Fruit fly (Drosophila melanogaster) whole organism: Measurements from ENCODE around the gene CG31674.
A peak's percentile ranks its signal among the peaks of the same experiment; 100 is the strongest.

Experiments
- CG8478 ChIP-seq: fragments of >200 bp; optimal IDR thresholded peaks from 2 replicates; lab custom pipeline; 2018; ENCODE audit warnings: inconsistent platforms
- Dll ChIP-seq: fragments of >200 bp; optimal IDR thresholded peaks from 2 replicates; lab custom pipeline; 2017
- EcR ChIP-seq, 2 experiments: fragments of >200 bp; optimal IDR thresholded peaks; 2 replicates each; lab custom pipeline; 2017; ENCODE audit warnings: missing biosample characterization in 2 of 2, missing genetic modification characterization in 2 of 2, missing genetic modification reagents in 2 of 2
- pan ChIP-seq: fragments of >200 bp; optimal IDR thresholded peaks from 2 replicates; lab custom pipeline; 2017
- psq ChIP-seq: fragments of >200 bp; optimal IDR thresholded peaks from 2 replicates; lab custom pipeline; 2017
- usp ChIP-seq: fragments of >200 bp; optimal IDR thresholded peaks from 2 replicates; lab custom pipeline; 2017; ENCODE audit warnings: missing biosample characterization, missing genetic modification characterization, mixed read lengths

The CG31674 gene

dm6 chr2L:20807617-20808509 is 23.2 kb upstream of the CG31674 start:
- TF ChIP-seq CG8478 (lab: Kevin White, UChicago) (no peak), Dll (lab: Kevin White, UChicago) (no peak), psq (lab: Kevin White, UChicago) (no peak), usp (no peak), pan (lab: Kevin White, UChicago) (no peak), EcR (GFP tag; optimal IDR thresholded peaks at IDR 0.05; lab: Kevin White, UChicago) (no peak)

- no peak for TF ChIP-seq pan (lab: Kevin White, UChicago)
- no peak for TF ChIP-seq usp
Observed at dm6 chr2L:20808510-20809195, 22.4 kb upstream of the CG31674 start.

- TF ChIP-seq pan (lab: Kevin White, UChicago) (no peak), psq (lab: Kevin White, UChicago) (no peak), usp (no peak), CG8478 (lab: Kevin White, UChicago) (no peak), EcR (GFP tag; optimal IDR thresholded peaks at IDR 0.05; lab: Kevin White, UChicago) (no peak), Dll (lab: Kevin White, UChicago) (no peak)
Observed at dm6 chr2L:20809229-20809628, 21.8 kb upstream of the CG31674 start.

- TF ChIP-seq pan (lab: Kevin White, UChicago): no peak
- no peak for TF ChIP-seq psq (lab: Kevin White, UChicago)
- no peak for TF ChIP-seq EcR (GFP tag; optimal IDR thresholded peaks at IDR 0.05; lab: Kevin White, UChicago)
- TF ChIP-seq usp: no peak
- TF ChIP-seq Dll (lab: Kevin White, UChicago): no peak
- no peak for TF ChIP-seq CG8478 (lab: Kevin White, UChicago)
Observed at dm6 chr2L:20811039-20811652, 19.9 kb upstream of the CG31674 start.

dm6 chr2L:20812283-20813189 is 18.5 kb upstream of the CG31674 start:
- TF ChIP-seq EcR (GFP tag; optimal IDR thresholded peaks at IDR 0.05; lab: Kevin White, UChicago): peak in 1 of 2 experiments; percentile 38
- no peak for TF ChIP-seq pan (lab: Kevin White, UChicago)

- TF ChIP-seq usp (no peak), EcR (GFP tag; optimal IDR thresholded peaks at IDR 0.05; lab: Kevin White, UChicago) (no peak), psq (lab: Kevin White, UChicago) (no peak), Dll (lab: Kevin White, UChicago) (no peak), pan (lab: Kevin White, UChicago) (no peak), CG8478 (lab: Kevin White, UChicago) (no peak)
Observed at dm6 chr2L:20816140-20816539, 14.9 kb upstream of the CG31674 start, which contains the start of gene CG33322. Gene CG33322 (minus strand): TSS chr2L:20816240.

- TF ChIP-seq usp (no peak), EcR (GFP tag; optimal IDR thresholded peaks at IDR 0.05; lab: Kevin White, UChicago) (no peak)
Observed at dm6 chr2L:20817170-20817569, 13.9 kb upstream of the CG31674 start, which contains the start of gene CheB38b. Gene CheB38b (minus strand): TSS chr2L:20817270.

dm6 chr2L:20818432-20818831 is 12.6 kb upstream of the CG31674 start, which contains the start of gene CheB38a:
Gene CheB38a (minus strand): TSS chr2L:20818532.
- TF ChIP-seq EcR (GFP tag; optimal IDR thresholded peaks at IDR 0.05; lab: Kevin White, UChicago) (no peak), pan (lab: Kevin White, UChicago) (no peak), usp (no peak), CG8478 (lab: Kevin White, UChicago) (no peak), Dll (lab: Kevin White, UChicago) (no peak), psq (lab: Kevin White, UChicago) (no peak)

dm6 chr2L:20820767-20821166 is 10.3 kb upstream of the CG31674 start, which contains the start of gene CheB38c:
Gene CheB38c (minus strand): TSS chr2L:20820867.
- TF ChIP-seq EcR (GFP tag; optimal IDR thresholded peaks at IDR 0.05; lab: Kevin White, UChicago) (no peak), pan (lab: Kevin White, UChicago) (no peak), Dll (lab: Kevin White, UChicago) (no peak), psq (lab: Kevin White, UChicago) (no peak)

- TF ChIP-seq psq (lab: Kevin White, UChicago) (no peak), usp (no peak), CG8478 (lab: Kevin White, UChicago) (no peak), EcR (GFP tag; optimal IDR thresholded peaks at IDR 0.05; lab: Kevin White, UChicago) (no peak), pan (lab: Kevin White, UChicago) (no peak), Dll (lab: Kevin White, UChicago) (no peak)
Observed at dm6 chr2L:20821249-20822024, 9.6 kb upstream of the CG31674 start.
